Worm (Caenorhabditis elegans): Measurements from ENCODE around the gene D2045.9.

D2045.9 gene

ce11 chrIII:10505943-10506698, 31.1 kb downstream of the D2045.9 start (continued):
- TF ChIP-seq tlf-1 (GFP tag; optimal IDR thresholded peaks at IDR 0.05) (peak; percentile 87), F39B2.1 (GFP tag; IDR thresholded peaks at IDR 0.05) (peak; percentile 5), ceh-27 (GFP tag; optimal IDR thresholded peaks at IDR 0.05) (no peak), C06A6.2 (GFP tag; conservative IDR thresholded peaks at IDR 0.05) (no peak), aptf-3 (GFP tag; IDR thresholded peaks at IDR 0.05) (peak; percentile 10; the same call in 1 of the 2 replicates), pha-4 (tag; optimal IDR thresholded peaks at IDR 0.05) (no peak), sptf-2 (GFP tag; optimal IDR thresholded peaks at IDR 0.05) (peak; percentile 52), snpc-1.1 (tag; optimal IDR thresholded peaks at IDR 0.05; ENCODE audit: insufficient read depth) (peak; percentile 45), him-1 (tag; optimal IDR thresholded peaks at IDR 0.05) (no peak), B0035.1 (tag; optimal IDR thresholded peaks at IDR 0.05) (no peak), lsy-27 (tag; optimal IDR thresholded peaks at IDR 0.05; ENCODE audit: borderline replicate concordance, insufficient read depth) (no peak), rcor-1 (GFP tag; IDR thresholded peaks at IDR 0.05) (peak; percentile 69), pbrm-1 (GFP tag; IDR thresholded peaks at IDR 0.05) (peak; percentile 59), ceh-91 (GFP tag; IDR thresholded peaks at IDR 0.05) (peak; percentile 50; the same call in 1 of the 2 replicates), bed-2 (GFP tag; IDR thresholded peaks at IDR 0.05) (no peak), let-607 (tag; optimal IDR thresholded peaks at IDR 0.05) (no peak), bed-1 (GFP tag; IDR thresholded peaks at IDR 0.05) (no peak), ztf-3 (GFP tag; optimal IDR thresholded peaks at IDR 0.05) (no peak), dpl-1 (GFP tag; optimal IDR thresholded peaks at IDR 0.05) (peak; percentile 9), mcd-1 (GFP tag; IDR thresholded peaks at IDR 0.05) (peak; percentile 55), rec-8 (tag; optimal IDR thresholded peaks at IDR 0.05) (no peak), gei-17 (GFP tag; optimal IDR thresholded peaks at IDR 0.05) (no peak), repo-1 (tag; optimal IDR thresholded peaks at IDR 0.05) (peak; percentile 60), zim-3 (tag; optimal IDR thresholded peaks at IDR 0.05) (no peak), C17E4.6 (GFP tag; IDR thresholded peaks at IDR 0.05) (peak; percentile 45; the same call in 1 of the 2 replicates), fkh-3 (tag; optimal IDR thresholded peaks at IDR 0.05) (no peak), B0336.3 (GFP tag; IDR thresholded peaks at IDR 0.05) (peak; percentile 97), nfyb-1 (GFP tag; IDR thresholded peaks at IDR 0.05) (no peak), attf-5 (GFP tag; optimal IDR thresholded peaks at IDR 0.05) (peak; percentile 54), akir-1 (GFP tag; optimal IDR thresholded peaks at IDR 0.05) (no peak), F55B11.4 (tag; optimal IDR thresholded peaks at IDR 0.05; ENCODE audit: borderline replicate concordance, insufficient read depth) (no peak), ztf-26 (tag; optimal IDR thresholded peaks at IDR 0.05) (no peak), F52B5.7 (tag; optimal IDR thresholded peaks at IDR 0.05) (no peak), mxl-1 (tag; optimal IDR thresholded peaks at IDR 0.05) (no peak), unc-130 (GFP tag; optimal IDR thresholded peaks at IDR 0.05) (peak; percentile 51), dpff-1 (tag; optimal IDR thresholded peaks at IDR 0.05) (peak; percentile 64), nhr-80 (tag; optimal IDR thresholded peaks at IDR 0.05) (no peak), hlh-12 (tag; optimal IDR thresholded peaks at IDR 0.05) (no peak), lin-40 (tag; optimal IDR thresholded peaks at IDR 0.05) (no peak), D2030.7 (GFP tag; IDR thresholded peaks at IDR 0.05) (peak; percentile 88), attf-6 (GFP tag; IDR thresholded peaks at IDR 0.05) (no peak; the same call in none of the 2 replicates), Y95B8A.8 (GFP tag; IDR thresholded peaks at IDR 0.05) (peak; percentile 94; the same call in 1 of the 2 replicates), nhr-90 (tag; optimal IDR thresholded peaks at IDR 0.05) (peak; percentile 58), ztf-22 (GFP tag; optimal IDR thresholded peaks at IDR 0.05) (no peak), lsl-1 (GFP tag; optimal IDR thresholded peaks at IDR 0.05) (peak; percentile 48), let-526 (GFP tag; IDR thresholded peaks at IDR 0.05) (no peak), unc-62 (GFP tag; optimal IDR thresholded peaks at IDR 0.05) (no peak)
